Worm (Caenorhabditis elegans): Measurements from ENCODE around the gene tsr-1.

- no peak for TF ChIP-seq unc-39 (tag; optimal IDR thresholded peaks at IDR 0.05)
- no peak for TF ChIP-seq R02D3.7 (tag; optimal IDR thresholded peaks at IDR 0.05)
Measured at ce11 chrII:2445164-2445563, 28.0 kb downstream of the tsr-1 start.

Measured in whole organism, L2 larva.